Worm (Caenorhabditis elegans): ENCODE data around the gene F19H6.5.

The F19H6.5 gene

DNA sequence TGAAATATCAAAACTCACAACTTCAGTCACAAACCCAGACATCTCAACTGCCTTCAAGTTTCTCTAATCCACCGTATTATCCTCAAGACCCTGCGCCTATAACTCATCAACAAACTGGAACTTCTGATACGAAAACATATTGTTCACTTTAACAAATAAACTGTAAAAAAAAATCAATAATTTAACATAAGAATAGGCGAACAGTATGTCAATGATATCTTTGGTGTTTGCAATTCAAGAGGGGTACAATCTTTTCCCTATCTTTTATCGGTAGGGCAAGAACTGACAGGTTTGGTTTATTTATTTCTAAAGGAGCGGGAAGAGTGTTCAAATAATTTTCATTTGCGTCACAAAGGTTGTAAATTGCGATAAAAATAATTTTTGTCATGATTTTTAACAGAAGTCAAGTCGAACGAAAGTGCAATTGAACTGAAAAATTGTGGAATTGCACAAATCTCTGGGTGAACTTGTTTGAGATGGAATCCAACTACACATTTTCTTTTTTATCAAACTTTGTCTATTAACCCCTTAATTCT, 1.7 kb downstream of the F19H6.5 start (continued):
- peak; percentile 89 for TF ChIP-seq mxl-3 (GFP tag; optimal IDR thresholded peaks at IDR 0.05)
- peak; percentile 41 for TF ChIP-seq skn-1 (tag; optimal IDR thresholded peaks at IDR 0.05)
- peak; percentile 71 to 85 for TF ChIP-seq hif-1 (tag; optimal IDR thresholded peaks at IDR 0.05)
- TF ChIP-seq lin-15B (tag; optimal IDR thresholded peaks at IDR 0.05), result peak; percentile 13
- TF ChIP-seq spr-3 (GFP tag; optimal IDR thresholded peaks at IDR 0.05), result peak; percentile 91
- TF ChIP-seq zag-1 (tag; optimal IDR thresholded peaks at IDR 0.05), result peak; percentile 90
- TF ChIP-seq sdz-12 (GFP tag; optimal IDR thresholded peaks at IDR 0.05), result no peak
- TF ChIP-seq ces-1 (GFP tag; optimal IDR thresholded peaks at IDR 0.05), result peak; percentile 97
- peak; percentile 57; the same call in 1 of the 2 replicates for TF ChIP-seq daf-8 (GFP tag; IDR thresholded peaks at IDR 0.05)
- peak; percentile 96 for TF ChIP-seq lin-13 (GFP tag; optimal IDR thresholded peaks at IDR 0.05)
- TF ChIP-seq fkh-10 (GFP tag; optimal IDR thresholded peaks at IDR 0.05), result peak; percentile 100
- peak; percentile 95 for TF ChIP-seq ztf-7 (tag; optimal IDR thresholded peaks at IDR 0.05)
- peak; percentile 29 to 68 for TF ChIP-seq ZK546.5 (tag; optimal IDR thresholded peaks at IDR 0.05)
- peak; percentile 87 to 89 for TF ChIP-seq mdl-1 (tag; optimal IDR thresholded peaks at IDR 0.05)
- peak; percentile 91 for TF ChIP-seq nhr-28 (tag; optimal IDR thresholded peaks at IDR 0.05)
- TF ChIP-seq fos-1 (tag; optimal IDR thresholded peaks at IDR 0.05), result peak; percentile 98
- peak; percentile 97 for TF ChIP-seq nhr-11 (tag; optimal IDR thresholded peaks at IDR 0.05)
- TF ChIP-seq Y105C5A.15 (GFP tag; IDR thresholded peaks at IDR 0.05), result peak; percentile 70; the same call in 1 of the 2 replicates
- peak; percentile 76 for TF ChIP-seq zfp-2 (tag; optimal IDR thresholded peaks at IDR 0.05)
- TF ChIP-seq D1046.2 (GFP tag; IDR thresholded peaks at IDR 0.05), result peak; percentile 87; the same call in 1 of the 2 replicates
- TF ChIP-seq dmd-6 (GFP tag; IDR thresholded peaks at IDR 0.05), result peak; percentile 97
- peak; percentile 83 for TF ChIP-seq mxl-2 (GFP tag; conservative IDR thresholded peaks at IDR 0.05)
- TF ChIP-seq Y5F2A.4 (GFP tag; optimal IDR thresholded peaks at IDR 0.05), result peak; percentile 90
- TF ChIP-seq nhr-111 (GFP tag; optimal IDR thresholded peaks at IDR 0.05), result no peak
- peak; percentile 64; the same call in 1 of the 2 replicates for TF ChIP-seq dmd-9 (GFP tag; IDR thresholded peaks at IDR 0.05)
- peak; percentile 76 for TF ChIP-seq arid-1 (GFP tag; conservative IDR thresholded peaks at IDR 0.05)
- peak; percentile 66 for TF ChIP-seq dpl-1 (GFP tag; optimal IDR thresholded peaks at IDR 0.05)
- TF ChIP-seq F49E8.2 (tag; optimal IDR thresholded peaks at IDR 0.05; ENCODE audit: borderline replicate concordance), result peak; percentile 39
- peak; percentile 94 for TF ChIP-seq lin-29 (GFP tag; IDR thresholded peaks at IDR 0.05)
- peak; percentile 100 for TF ChIP-seq dve-1 (tag; optimal IDR thresholded peaks at IDR 0.05; ENCODE audit: insufficient read depth)
- peak; percentile 98 for TF ChIP-seq F37D6.2 (tag; optimal IDR thresholded peaks at IDR 0.05)
- peak; percentile 99 for TF ChIP-seq jun-1 (tag; optimal IDR thresholded peaks at IDR 0.05)
- peak; percentile 89 for TF ChIP-seq ceh-32 (tag; optimal IDR thresholded peaks at IDR 0.05; ENCODE audit: poor library complexity)
- TF ChIP-seq T20F7.1 (GFP tag; optimal IDR thresholded peaks at IDR 0.05), result peak; percentile 94
- peak; percentile 38 for TF ChIP-seq unc-39 (tag; optimal IDR thresholded peaks at IDR 0.05)
- TF ChIP-seq nhr-237 (tag; optimal IDR thresholded peaks at IDR 0.05), result peak; percentile 90
- TF ChIP-seq duxl-1 (tag; optimal IDR thresholded peaks at IDR 0.05; ENCODE audit: poor library complexity), result peak; percentile 98
- peak; percentile 93 for TF ChIP-seq hlh-30 (tag; optimal IDR thresholded peaks at IDR 0.05; ENCODE audit: insufficient read depth)
- peak; percentile 99 for TF ChIP-seq rbr-2 (tag; optimal IDR thresholded peaks at IDR 0.05)
- peak; percentile 96 for TF ChIP-seq zip-2 (tag; optimal IDR thresholded peaks at IDR 0.05)
- TF ChIP-seq nhr-102 (tag; optimal IDR thresholded peaks at IDR 0.05), result peak; percentile 99
- peak; percentile 95 for TF ChIP-seq zfp-3 (GFP tag; conservative IDR thresholded peaks at IDR 0.05)
- peak; percentile 84 for TF ChIP-seq lin-38 (GFP tag; IDR thresholded peaks at IDR 0.05)
- TF ChIP-seq nhr-77 (tag; optimal IDR thresholded peaks at IDR 0.05), result peak; percentile 100
- TF ChIP-seq mes-2 (tag; optimal IDR thresholded peaks at IDR 0.05; ENCODE audit: poor library complexity, severe bottlenecking), result peak; percentile 94
- TF ChIP-seq zip-11 (GFP tag; IDR thresholded peaks at IDR 0.05), result no peak
- peak; percentile 40 for TF ChIP-seq ceh-62 (tag; optimal IDR thresholded peaks at IDR 0.05)
- TF ChIP-seq nhr-25 (tag; optimal IDR thresholded peaks at IDR 0.05; ENCODE audit: borderline replicate concordance, insufficient read depth), result peak; percentile 84
- TF ChIP-seq tag-97 (GFP tag; IDR thresholded peaks at IDR 0.05), result peak; percentile 76
- no peak for TF ChIP-seq Y75B8A.6 (GFP tag; IDR thresholded peaks at IDR 0.05)
